Worm (Caenorhabditis elegans) whole organism, L4/young adult: ENCODE measurements around the gene str-115.

Source experiments
- W03F9.2 ChIP-seq: fragments of 150-350 bp; optimal IDR thresholded peaks from 2 replicates; lab custom pipeline; 2014; ENCODE audit warnings: missing biosample characterization, missing genetic modification characterization
- dao-5 ChIP-seq: sonication (generic microtip); optimal IDR thresholded peaks from 2 replicates; lab custom pipeline; 2016; ENCODE audit warnings: missing genotype, missing genetic modification characterization, moderate library complexity, missing compliant biosample characterization
- him-1 ChIP-seq: sonication (generic microtip); optimal IDR thresholded peaks from 2 replicates; lab custom pipeline; 2016; ENCODE audit warnings: missing genotype, missing genetic modification reagents, missing genetic modification characterization, missing compliant biosample characterization

str-115 gene

ce11 chrV:11292682-11293081, 23.8 kb downstream of the str-115 start:
- TF ChIP-seq dao-5 (tag; lab: Kevin White, UChicago) = no peak

ce11 chrV:11294393-11294792, 25.5 kb downstream of the str-115 start, which contains the start of gene T03F7.6:
Gene T03F7.6 (plus strand): TSS chrV:11294693.
- TF ChIP-seq dao-5 (tag; lab: Kevin White, UChicago) = no peak
- TF ChIP-seq W03F9.2 (tag; lab: Kevin White, UChicago) = no peak
- no peak for TF ChIP-seq him-1 (tag; lab: Kevin White, UChicago)

ce11 chrV:11298632-11299031, 29.7 kb downstream of the str-115 start, which contains the start of gene T03F7.5:
Gene T03F7.5 (minus strand): TSS chrV:11298732.
- TF ChIP-seq dao-5 (tag; lab: Kevin White, UChicago) (no peak), W03F9.2 (tag; lab: Kevin White, UChicago) (no peak), him-1 (tag; lab: Kevin White, UChicago) (no peak)

- TF ChIP-seq him-1 (tag; lab: Kevin White, UChicago) (no peak), W03F9.2 (tag; lab: Kevin White, UChicago) (no peak), dao-5 (tag; lab: Kevin White, UChicago) (no peak)
Observed at ce11 chrV:11299406-11299805, 30.5 kb downstream of the str-115 start.

ce11 chrV:11300539-11300938, 31.6 kb downstream of the str-115 start, which contains the start of gene srh-47:
Gene srh-47 (minus strand): TSS chrV:11300639.
- TF ChIP-seq W03F9.2 (tag; lab: Kevin White, UChicago) (no peak), him-1 (tag; lab: Kevin White, UChicago) (no peak), dao-5 (tag; lab: Kevin White, UChicago) (no peak)

ce11 chrV:11302698-11303097, 33.8 kb downstream of the str-115 start, which contains the start of gene srh-46:
Gene srh-46 (minus strand): TSS chrV:11302886.
- TF ChIP-seq him-1 (tag; lab: Kevin White, UChicago) = no peak
- TF ChIP-seq dao-5 (tag; lab: Kevin White, UChicago) = no peak
- no peak for TF ChIP-seq W03F9.2 (tag; lab: Kevin White, UChicago)

- TF ChIP-seq dao-5 (tag; lab: Kevin White, UChicago) = no peak
- no peak for TF ChIP-seq him-1 (tag; lab: Kevin White, UChicago)
- no peak for TF ChIP-seq W03F9.2 (tag; lab: Kevin White, UChicago)
Observed at ce11 chrV:11304200-11304599, 35.3 kb downstream of the str-115 start.

ce11 chrV:11304879-11305278, 36.0 kb downstream of the str-115 start, which contains the start of gene srh-45:
Gene srh-45 (minus strand): TSS chrV:11304979.
- no peak for TF ChIP-seq W03F9.2 (tag; lab: Kevin White, UChicago)
- no peak for TF ChIP-seq dao-5 (tag; lab: Kevin White, UChicago)
- TF ChIP-seq him-1 (tag; lab: Kevin White, UChicago) = no peak

- no peak for TF ChIP-seq him-1 (tag; lab: Kevin White, UChicago)
- TF ChIP-seq dao-5 (tag; lab: Kevin White, UChicago) = no peak
Observed at ce11 chrV:11307781-11308180, 38.9 kb downstream of the str-115 start.

- TF ChIP-seq dao-5 (tag; lab: Kevin White, UChicago) (no peak), W03F9.2 (tag; lab: Kevin White, UChicago) (no peak), him-1 (tag; lab: Kevin White, UChicago) (no peak)
Observed at ce11 chrV:11308346-11308745, 39.5 kb downstream of the str-115 start, which contains the start of gene snf-11. Gene snf-11 (minus strand): TSS chrV:11308446.

- TF ChIP-seq W03F9.2 (tag; lab: Kevin White, UChicago) (no peak), him-1 (tag; lab: Kevin White, UChicago) (no peak), dao-5 (tag; lab: Kevin White, UChicago) (no peak)
Observed at ce11 chrV:11308915-11309314, 40.0 kb downstream of the str-115 start.

- TF ChIP-seq him-1 (tag; lab: Kevin White, UChicago) = no peak
- no peak for TF ChIP-seq W03F9.2 (tag; lab: Kevin White, UChicago)
- TF ChIP-seq dao-5 (tag; lab: Kevin White, UChicago) = no peak
Observed at ce11 chrV:11311013-11311472, 42.2 kb downstream of the str-115 start, which contains the start of gene T03F7.7. Gene T03F7.7 (plus strand): TSS chrV:11311422.

ce11 chrV:11312904-11313303, 44.0 kb downstream of the str-115 start:
- TF ChIP-seq dao-5 (tag; lab: Kevin White, UChicago) (no peak), W03F9.2 (tag; lab: Kevin White, UChicago) (no peak), him-1 (tag; lab: Kevin White, UChicago) (no peak)
